Worm (Caenorhabditis elegans) whole organism, L4/young adult: ENCODE data around the gene C17H12.11.

ENCODE experiments used
- W03F9.2 ChIP-seq: fragments of 150-350 bp; optimal IDR thresholded peaks from 2 replicates; lab custom pipeline; 2014; ENCODE audit warnings: missing biosample characterization, missing genetic modification characterization
- dao-5 ChIP-seq: sonication (generic microtip); optimal IDR thresholded peaks from 2 replicates; lab custom pipeline; 2016; ENCODE audit warnings: missing genotype, missing genetic modification characterization, moderate library complexity, missing compliant biosample characterization
- him-1 ChIP-seq: sonication (generic microtip); optimal IDR thresholded peaks from 2 replicates; lab custom pipeline; 2016; ENCODE audit warnings: missing genotype, missing genetic modification reagents, missing genetic modification characterization, missing compliant biosample characterization

- TF ChIP-seq him-1 (no peak), W03F9.2 (tag; lab: Kevin White, UChicago) (no peak), dao-5 (tag; lab: Kevin White, UChicago) (no peak)
Measured at ce11 chrIV:6793310-6793966, 8.7 kb upstream of the C17H12.11 start.
